Worm (Caenorhabditis elegans) whole organism, early embryonic: ENCODE results near the gene yju-2.

Source experiments
- B0310.2 ChIP-seq: sonication (generic microtip); optimal IDR thresholded peaks from 2 replicates; lab custom pipeline; 2016; ENCODE audit warnings: mild to moderate bottlenecking, missing genetic modification characterization, missing compliant biosample characterization
- F13C5.2 ChIP-seq: sonication (generic microtip); optimal IDR thresholded peaks from 2 replicates; lab custom pipeline; 2017; ENCODE audit warnings: mild to moderate bottlenecking, missing genetic modification characterization, inconsistent platforms, missing compliant biosample characterization
- aly-1 ChIP-seq: sonication (generic microtip); optimal IDR thresholded peaks from 2 replicates; lab custom pipeline; 2016; ENCODE audit warnings: missing genetic modification characterization, missing compliant biosample characterization
- ama-1 ChIP-seq: fragments of 150-350 bp; optimal IDR thresholded peaks from 2 replicates; lab custom pipeline; 2014
- ceh-13 ChIP-seq: fragments of 200-800 bp; sonication (Bioruptor generic); optimal IDR thresholded peaks from 2 replicates; lab custom pipeline; 2018; ENCODE audit warnings: mild to moderate bottlenecking, missing genetic modification characterization, missing compliant biosample characterization
- ets-7 ChIP-seq: sonication (generic microtip); optimal IDR thresholded peaks from 2 replicates; lab custom pipeline; 2016; ENCODE audit warnings: missing genotype, missing genetic modification characterization, missing compliant biosample characterization
- flt-1 ChIP-seq: fragments of 200-800 bp; sonication (Bioruptor generic); IDR thresholded peaks from 2 replicates; pipeline ENCODE4 v1.3.6; 2022; ENCODE audit warnings: missing genetic modification characterization, missing compliant biosample characterization
- hmbx-1 ChIP-seq: sonication (generic microtip); optimal IDR thresholded peaks from 2 replicates; lab custom pipeline; 2016; ENCODE audit warnings: mild to moderate bottlenecking, missing genetic modification characterization, missing compliant biosample characterization
- hnd-1 ChIP-seq: sonication (generic microtip); optimal IDR thresholded peaks from 2 replicates; lab custom pipeline; 2016; ENCODE audit warnings: missing genetic modification characterization, missing compliant biosample characterization
- sea-1 ChIP-seq: fragments of 200-800 bp; sonication (Bioruptor generic); conservative IDR thresholded peaks from 2 replicates; pipeline ENCODE4 v1.3.6; 2022; ENCODE audit warnings: missing genetic modification characterization, missing compliant biosample characterization
- tbx-11 ChIP-seq: fragments of 200-800 bp; sonication (Bioruptor generic); IDR thresholded peaks from 2 replicates; pipeline ENCODE4 v1.3.6; 2022; ENCODE audit warnings: missing genetic modification characterization, missing compliant biosample characterization

- TF ChIP-seq sea-1 (GFP tag; lab: Robert Waterston, UW), result no peak
- no peak for TF ChIP-seq ama-1 (lab: Kevin White, UChicago)
- no peak for TF ChIP-seq flt-1
- no peak for TF ChIP-seq F13C5.2 (tag; lab: Kevin White, UChicago)
- no peak for TF ChIP-seq ets-7 (tag; lab: Kevin White, UChicago)
- no peak for TF ChIP-seq ceh-13 (GFP tag; lab: Kevin White, UChicago)
- no peak for TF ChIP-seq aly-1
- no peak for TF ChIP-seq hmbx-1 (tag; lab: Kevin White, UChicago)
- TF ChIP-seq B0310.2, result no peak
- no peak for TF ChIP-seq hnd-1 (tag; lab: Kevin White, UChicago)
- TF ChIP-seq tbx-11 (GFP tag; lab: Robert Waterston, UW), result no peak
These were observed 9.0 kb downstream of the yju-2 start, which contains the start of gene mec-14 for ce11 chrIII:7192942-7193665.
